Worm (Caenorhabditis elegans) whole organism, L4 larva: ENCODE results near the gene F31B9.4.

Experiments
- F44E2.7 ChIP-seq: fragments of 200-800 bp; sonication (Bioruptor generic); IDR thresholded peaks from 2 replicates; pipeline ENCODE4 v2.1.2; 2022; ENCODE audit warnings: missing genetic modification characterization, missing compliant biosample characterization
- R02D3.7 ChIP-seq: fragments of 150-350 bp; sonication (generic microtip); optimal IDR thresholded peaks from 3 replicates; lab custom pipeline; 2014; ENCODE audit warnings: missing biosample characterization, missing genetic modification characterization
- Y105C5A.15 ChIP-seq: fragments of 200-800 bp; sonication (Bioruptor generic); IDR thresholded peaks from 2 replicates; pipeline ENCODE4 v1.3.6; 2022; ENCODE audit warnings: missing genetic modification characterization, missing compliant biosample characterization
- Y5F2A.4 ChIP-seq: fragments of 200-800 bp; sonication (Bioruptor generic); optimal IDR thresholded peaks from 2 replicates; lab custom pipeline; 2018; ENCODE audit warnings: mild to moderate bottlenecking, missing genetic modification characterization, missing compliant biosample characterization
- ZK337.2 ChIP-seq: fragments of 200-800 bp; sonication (Bioruptor generic); IDR thresholded peaks from 2 replicates; pipeline ENCODE4 v1.3.6; 2022; ENCODE audit warnings: missing genetic modification reagents, missing genetic modification characterization, missing compliant biosample characterization
- ZK546.5 ChIP-seq, 2 experiments: sonication (generic microtip); optimal IDR thresholded peaks; 2 replicates each; lab custom pipeline; 2017; ENCODE audit warnings: missing biosample characterization in 2 of 2, missing genetic modification characterization in 2 of 2
- aha-1 ChIP-seq: fragments of 150-350 bp; peaks from one replicate; lab custom pipeline; 2014; ENCODE audit warnings: missing biosample characterization, missing genetic modification characterization
- ceh-20 ChIP-seq: fragments of 200-800 bp; sonication (Bioruptor generic); IDR thresholded peaks from 2 replicates; pipeline ENCODE4 v1.3.6; 2022; ENCODE audit warnings: missing genetic modification reagents, missing genetic modification characterization, missing compliant biosample characterization
- ceh-28 ChIP-seq: fragments of 150-350 bp; optimal IDR thresholded peaks from 2 replicates; lab custom pipeline; 2014; ENCODE audit warnings: missing biosample characterization, missing genetic modification reagents, missing genetic modification characterization
- daf-16 ChIP-seq, 3 experiments: sonication (generic microtip); optimal IDR thresholded peaks; 2 replicates each; lab custom pipeline; 2016 to 2017; ENCODE audit warnings: missing genetic modification characterization in 3 of 3, missing genetic modification reagents in 3 of 3, mild to moderate bottlenecking in 2 of 3, missing compliant biosample characterization in 2 of 3, missing biosample characterization in 1 of 3, moderate library complexity in 1 of 3
- daf-19 ChIP-seq: fragments of 200-800 bp; sonication (Bioruptor generic); conservative IDR thresholded peaks from 2 replicates; pipeline ENCODE4 v1.3.6; 2022; ENCODE audit warnings: missing genetic modification characterization, missing compliant biosample characterization
- daf-8 ChIP-seq: fragments of 200-800 bp; sonication (Bioruptor generic); IDR thresholded peaks from 2 replicates; pipeline ENCODE4 v1.3.6; 2022; ENCODE audit warnings: missing genetic modification characterization, missing compliant biosample characterization
- dmd-9 ChIP-seq: fragments of 200-800 bp; sonication (Bioruptor generic); IDR thresholded peaks from 2 replicates; pipeline ENCODE4 v1.3.6; 2022; ENCODE audit warnings: missing genetic modification reagents, missing genetic modification characterization, missing compliant biosample characterization
- dpl-1 ChIP-seq: fragments of 150-350 bp; optimal IDR thresholded peaks from 2 replicates; lab custom pipeline; 2014; ENCODE audit warnings: missing biosample characterization, missing genetic modification reagents, missing genetic modification characterization
- duxl-1 ChIP-seq: sonication (generic microtip); optimal IDR thresholded peaks from 2 replicates; lab custom pipeline; 2016; ENCODE audit warnings: mild to moderate bottlenecking, missing genetic modification characterization, moderate library complexity, missing compliant biosample characterization; ENCODE audit not compliant: poor library complexity
- gei-8 ChIP-seq: fragments of 200-800 bp; sonication (Bioruptor generic); optimal IDR thresholded peaks from 2 replicates; lab custom pipeline; 2018; ENCODE audit warnings: mild to moderate bottlenecking, missing genetic modification characterization, missing compliant biosample characterization
- hmg-1.1 ChIP-seq: fragments of 200-800 bp; sonication (Bioruptor generic); IDR thresholded peaks from 2 replicates; pipeline ENCODE4 v1.3.6; 2022; ENCODE audit warnings: missing genetic modification reagents, missing genetic modification characterization, missing compliant biosample characterization
- jun-1 ChIP-seq: fragments of 150-350 bp; optimal IDR thresholded peaks from 2 replicates; lab custom pipeline; 2014; ENCODE audit warnings: missing biosample characterization, missing genetic modification reagents, missing genetic modification characterization
- lim-7 ChIP-seq: fragments of 200-800 bp; sonication (Bioruptor generic); IDR thresholded peaks from 2 replicates; pipeline ENCODE4 v1.3.6; 2022; ENCODE audit warnings: missing genetic modification characterization, missing compliant biosample characterization
- lin-29 ChIP-seq: fragments of 200-800 bp; sonication (Bioruptor generic); IDR thresholded peaks from 2 replicates; pipeline ENCODE4 v1.3.6; 2022; ENCODE audit warnings: missing genetic modification reagents, missing genetic modification characterization, missing compliant biosample characterization
- lin-39 ChIP-seq: fragments of 150-350 bp; optimal IDR thresholded peaks from 2 replicates; lab custom pipeline; 2014; ENCODE audit warnings: missing biosample characterization, missing genetic modification reagents, missing genetic modification characterization
- lir-3 ChIP-seq: sonication (generic microtip); optimal IDR thresholded peaks from 2 replicates; lab custom pipeline; 2016; ENCODE audit warnings: mild to moderate bottlenecking, missing genetic modification characterization, missing compliant biosample characterization
- lsy-2 ChIP-seq, 2 experiments: fragments of 150-350 bp in 1 of 2; sonication (generic microtip) in 1 of 2; optimal IDR thresholded peaks; 2 replicates each; lab custom pipeline; 2014 to 2017; ENCODE audit warnings: missing biosample characterization in 2 of 2, missing genetic modification characterization in 2 of 2
- madf-5 ChIP-seq, 2 experiments: fragments of 200-800 bp; sonication (Bioruptor generic); IDR thresholded peaks; 2 replicates each; pipeline ENCODE4 v1.3.6; 2022; ENCODE audit warnings: missing compliant biosample characterization in 2 of 2, missing genetic modification characterization in 2 of 2
- madf-9 ChIP-seq: fragments of 200-800 bp; sonication (Bioruptor generic); conservative IDR thresholded peaks from 2 replicates; pipeline ENCODE4 v1.3.6; 2022; ENCODE audit warnings: missing genetic modification reagents, missing genetic modification characterization, missing compliant biosample characterization
- mdt-29 ChIP-seq: fragments of 200-800 bp; sonication (Bioruptor generic); IDR thresholded peaks from 2 replicates; pipeline ENCODE4 v1.3.6; 2022; ENCODE audit warnings: missing genetic modification reagents, missing genetic modification characterization, missing compliant biosample characterization
- nhr-42 ChIP-seq: fragments of 200-800 bp; sonication (Bioruptor generic); IDR thresholded peaks from 2 replicates; pipeline ENCODE4 v1.3.6; 2022; ENCODE audit warnings: missing genetic modification characterization, missing compliant biosample characterization
- nhr-6 ChIP-seq: fragments of 150-350 bp; optimal IDR thresholded peaks from 2 replicates; lab custom pipeline; 2014; ENCODE audit warnings: missing biosample characterization, missing genetic modification characterization
- nhr-76 ChIP-seq: fragments of 150-350 bp; optimal IDR thresholded peaks from 2 replicates; lab custom pipeline; 2014; ENCODE audit warnings: missing biosample characterization, missing genetic modification characterization
- php-3 ChIP-seq: fragments of 200-800 bp; sonication (Bioruptor generic); IDR thresholded peaks from 2 replicates; pipeline ENCODE4 v1.3.6; 2022; ENCODE audit warnings: missing genetic modification reagents, missing genetic modification characterization, missing compliant biosample characterization
- pqm-1 ChIP-seq: sonication (generic microtip); optimal IDR thresholded peaks from 2 replicates; lab custom pipeline; 2017; ENCODE audit warnings: missing biosample characterization, missing genetic modification characterization
- sdz-12 ChIP-seq: fragments of 200-800 bp; sonication (Bioruptor generic); optimal IDR thresholded peaks from 2 replicates; lab custom pipeline; 2018; ENCODE audit warnings: mild to moderate bottlenecking, missing genetic modification characterization, missing compliant biosample characterization
- set-16 ChIP-seq: fragments of 200-800 bp; sonication (Bioruptor generic); IDR thresholded peaks from 2 replicates; pipeline ENCODE4 v1.3.6; 2022; ENCODE audit warnings: missing genetic modification reagents, missing genetic modification characterization, missing compliant biosample characterization
- skn-1 ChIP-seq: fragments of 150-350 bp; optimal IDR thresholded peaks from 2 replicates; lab custom pipeline; 2014; ENCODE audit warnings: missing biosample characterization, missing genetic modification characterization
- snpc-1.2 ChIP-seq: fragments of 200-800 bp; sonication (Bioruptor generic); IDR thresholded peaks from 2 replicates; pipeline ENCODE4 v1.3.6; 2022; ENCODE audit warnings: missing genetic modification reagents, missing genetic modification characterization, missing compliant biosample characterization
- spr-3 ChIP-seq: fragments of 200-800 bp; sonication (Bioruptor generic); optimal IDR thresholded peaks from 2 replicates; lab custom pipeline; 2018; ENCODE audit warnings: mild to moderate bottlenecking, missing genetic modification characterization, missing compliant biosample characterization
- tag-97 ChIP-seq: fragments of 200-800 bp; sonication (Bioruptor generic); IDR thresholded peaks from 2 replicates; pipeline ENCODE4 v1.3.6; 2022; ENCODE audit warnings: missing genetic modification characterization, missing compliant biosample characterization
- unc-39 ChIP-seq: sonication (generic microtip); optimal IDR thresholded peaks from 2 replicates; lab custom pipeline; 2017; ENCODE audit warnings: missing biosample characterization, missing genetic modification characterization
- unc-62 ChIP-seq, 3 experiments: fragments of 150-350 bp in 1 of 3; sonication (generic microtip); optimal IDR thresholded peaks in 2 of 3; peaks in 1 of 3; 1 replicate in 1 of 3; 2 replicates in 2 of 3; lab custom pipeline; 2014 to 2017; ENCODE audit warnings: missing biosample characterization in 3 of 3, missing genetic modification characterization in 3 of 3, missing genetic modification reagents in 3 of 3, missing genotype in 1 of 3
- vab-7 ChIP-seq: fragments of 200-800 bp; sonication (Bioruptor generic); IDR thresholded peaks from 2 replicates; pipeline ENCODE4 v1.3.6; 2022; ENCODE audit warnings: missing genetic modification reagents, missing genetic modification characterization, missing compliant biosample characterization
- zfp-2 ChIP-seq: sonication (generic microtip); optimal IDR thresholded peaks from 2 replicates; lab custom pipeline; 2016; ENCODE audit warnings: mild to moderate bottlenecking, missing genetic modification characterization, missing compliant biosample characterization
- zfp-3 ChIP-seq: fragments of 200-800 bp; sonication (Bioruptor generic); conservative IDR thresholded peaks from 2 replicates; pipeline ENCODE4 v1.3.6; 2022; ENCODE audit warnings: missing genetic modification reagents, missing genetic modification characterization, missing compliant biosample characterization

F31B9.4 gene

DNA sequence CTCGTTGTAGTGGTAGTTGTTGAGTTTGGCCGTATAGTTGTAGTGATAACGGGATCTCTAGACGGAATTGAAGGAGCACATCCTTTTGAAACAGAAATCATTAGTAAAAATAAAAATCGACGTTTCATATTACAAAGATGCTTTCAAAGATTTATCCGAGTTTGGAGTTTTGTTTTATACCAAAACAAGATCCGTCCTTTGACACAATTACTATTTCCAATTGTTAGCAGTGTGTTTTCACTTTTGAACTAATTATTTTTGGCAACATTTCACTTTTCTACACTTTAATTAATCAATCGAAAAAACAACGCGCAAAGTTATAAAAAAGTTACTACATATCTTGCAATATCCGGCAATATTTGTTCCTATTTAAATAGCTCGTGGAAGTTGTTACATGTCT, at the start of gene F31B9.4, which contains the start of gene F31B9.2:
F31B9.4 (minus strand) TSS at position 101 of the 400 bp plus-strand sequence.
F31B9.2 (plus strand) TSS at position 368 of the 400 bp plus-strand sequence.
- TF ChIP-seq lim-7 (no peak), unc-39 (tag; lab: Kevin White, UChicago) (no peak), Y105C5A.15 (no peak), dmd-9 (no peak), ZK337.2 (no peak), nhr-6 (tag; lab: Kevin White, UChicago) (no peak), ZK546.5 (tag; optimal IDR thresholded peaks at IDR 0.05; lab: Kevin White, UChicago) (no peak), lin-29 (no peak), unc-62 (GFP tag; optimal IDR thresholded peaks at IDR 0.05 in 1 of 2; lab: Kevin White, UChicago) (no peak), unc-62 (tag; optimal IDR thresholded peaks at IDR 0.05; lab: Kevin White, UChicago) (no peak), hmg-1.1 (GFP tag; lab: Robert Waterston, UW) (no peak), skn-1 (no peak), R02D3.7 (no peak)

DNA sequence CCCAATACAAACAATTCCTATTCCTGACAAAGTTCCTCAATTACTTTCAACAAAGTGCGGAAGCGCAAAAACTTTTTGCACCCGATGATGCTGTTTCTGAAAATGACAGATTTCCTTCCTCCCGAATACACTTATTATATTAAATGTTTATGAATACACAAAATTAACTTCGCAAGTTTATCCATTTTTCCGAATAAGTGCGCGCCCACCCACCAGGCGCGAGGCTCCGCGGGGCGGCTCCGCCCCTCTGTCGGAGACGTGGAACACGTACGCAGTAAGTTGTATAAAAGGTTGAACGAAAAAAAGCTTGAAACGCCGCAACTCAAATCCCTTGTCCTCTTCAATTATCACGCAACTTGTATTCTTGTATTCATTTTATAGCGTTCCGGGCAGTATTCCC, 41.9 kb upstream of the F31B9.4 start, which contains the start of gene C09G1.5:
C09G1.5 (plus strand) TSS at position 301 of the 400 bp plus-strand sequence.
- TF ChIP-seq zfp-3 (GFP tag; lab: Robert Waterston, UW) (no peak), ZK337.2 (no peak), lin-39 (tag; lab: Kevin White, UChicago) (no peak), hmg-1.1 (GFP tag; lab: Robert Waterston, UW) (no peak), snpc-1.2 (GFP tag; lab: Robert Waterston, UW) (no peak), lsy-2 (tag; optimal IDR thresholded peaks at IDR 0.05; lab: Kevin White, UChicago) (no peak)

DNA sequence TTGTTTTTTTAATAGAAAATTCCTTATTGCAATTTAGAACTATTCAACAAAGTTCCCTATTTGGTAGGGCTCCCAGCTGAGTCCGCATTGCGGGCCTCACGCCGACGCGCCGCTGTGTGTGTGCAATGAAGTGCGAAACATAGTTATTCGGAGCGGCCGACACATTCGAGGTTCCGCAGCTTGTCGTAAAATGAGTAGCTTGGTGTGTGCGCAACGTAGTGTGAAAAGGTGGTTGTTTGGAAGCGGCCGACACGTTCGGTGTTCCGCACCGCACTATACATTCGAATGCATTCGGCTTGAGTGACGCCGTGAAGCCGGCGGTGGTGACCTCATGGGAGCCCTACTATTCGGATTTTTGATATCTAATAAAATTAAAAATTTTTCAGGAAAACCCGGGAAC, 36.7 kb upstream of the F31B9.4 start:
- TF ChIP-seq lin-29 (no peak), lir-3 (tag; lab: Kevin White, UChicago) (no peak), daf-8 (GFP tag; lab: Robert Waterston, UW) (no peak), skn-1 (no peak), jun-1 (tag; lab: Kevin White, UChicago) (no peak), nhr-42 (GFP tag; lab: Robert Waterston, UW) (no peak), php-3 (GFP tag; lab: Robert Waterston, UW) (no peak), F44E2.7 (GFP tag; lab: Robert Waterston, UW) (no peak), madf-9 (GFP tag; lab: Robert Waterston, UW) (no peak), gei-8 (GFP tag; lab: Kevin White, UChicago) (no peak), pqm-1 (no peak), zfp-2 (no peak), tag-97 (no peak), ceh-28 (no peak), daf-19 (GFP tag; lab: Robert Waterston, UW) (no peak)
- TF ChIP-seq, all 104 proteins: peak for 0

DNA sequence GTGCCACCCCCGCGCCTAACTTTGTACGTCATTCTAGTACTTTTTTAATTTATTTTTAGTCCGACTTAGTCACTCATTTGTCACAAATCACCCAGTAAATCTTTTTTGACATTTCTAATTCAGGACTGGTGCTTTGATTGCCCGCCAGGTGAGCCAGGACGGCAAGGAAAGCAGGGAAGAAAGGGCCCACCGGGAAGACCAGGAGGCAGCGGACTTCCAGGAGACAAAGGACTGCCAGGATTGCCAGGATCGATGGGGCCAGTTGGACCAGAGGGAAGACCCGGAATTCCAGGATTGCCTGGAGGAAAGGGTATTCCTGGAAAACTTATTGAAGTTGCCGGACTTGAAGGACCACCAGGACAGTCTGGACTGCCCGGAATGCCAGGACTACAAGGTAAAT, 36.2 kb upstream of the F31B9.4 start:
- TF ChIP-seq set-16 (peak; percentile 79), Y5F2A.4 (GFP tag; lab: Kevin White, UChicago) (no peak)

DNA sequence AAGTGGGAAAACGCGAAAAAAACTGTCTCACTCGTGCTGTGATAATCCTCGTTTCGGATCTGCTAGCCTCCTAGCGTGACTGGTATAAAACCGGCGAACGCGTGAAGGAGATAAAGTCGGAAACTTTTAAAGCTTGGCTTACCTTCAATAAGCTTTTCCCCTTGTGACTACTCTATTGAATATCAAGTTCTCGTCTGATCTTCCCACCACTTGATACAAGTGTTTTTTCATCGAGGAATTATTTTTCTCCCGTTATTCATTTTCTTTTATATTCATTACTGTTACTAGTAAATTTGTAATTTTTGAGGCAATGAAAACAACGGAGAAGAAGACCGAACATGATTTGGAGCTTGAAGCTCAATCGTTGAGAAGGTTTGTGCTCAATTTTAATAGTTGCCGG, 34.3 kb upstream of the F31B9.4 start, which contains the start of gene col-186:
col-186 (plus strand) TSS at position 301 of the 400 bp plus-strand sequence.
- TF ChIP-seq unc-62 (GFP tag; optimal IDR thresholded peaks at IDR 0.05 in 1 of 2; lab: Kevin White, UChicago), result peak in 1 of 2 experiments; percentile 86
- TF ChIP-seq unc-62 (tag; optimal IDR thresholded peaks at IDR 0.05; lab: Kevin White, UChicago), result no peak
- no peak for TF ChIP-seq nhr-42 (GFP tag; lab: Robert Waterston, UW)
- TF ChIP-seq, all 104 proteins: peak for 1

DNA sequence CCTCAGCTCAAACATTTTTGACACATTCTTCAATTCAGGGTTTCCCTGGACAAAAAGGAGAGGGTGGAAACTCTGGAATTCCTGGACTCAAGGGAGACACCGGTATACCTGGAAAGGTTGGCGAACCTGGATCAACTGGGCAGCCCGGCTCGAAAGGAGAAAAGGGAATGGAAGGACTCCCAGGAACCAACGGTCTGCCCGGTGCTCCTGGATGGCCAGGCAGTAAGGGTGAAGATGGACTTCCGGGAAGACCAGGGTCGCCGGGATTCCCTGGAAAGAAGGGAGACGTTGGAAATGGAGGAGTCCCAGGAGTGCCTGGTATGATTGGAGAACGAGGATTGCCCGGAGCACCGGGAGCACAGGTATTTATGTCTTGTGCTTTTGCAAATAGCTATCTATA, 28.9 kb upstream of the F31B9.4 start:
- TF ChIP-seq vab-7, result no peak
- TF ChIP-seq unc-39 (tag; lab: Kevin White, UChicago), result no peak
- TF ChIP-seq madf-5 (GFP tag; IDR thresholded peaks at IDR 0.05; lab: Robert Waterston, UW), result no peak
- no peak for TF ChIP-seq sdz-12
- TF ChIP-seq duxl-1 (tag; lab: Kevin White, UChicago), result no peak
- peak; percentile 51 for TF ChIP-seq aha-1 (tag; lab: Kevin White, UChicago)
- TF ChIP-seq ceh-20 (GFP tag; lab: Robert Waterston, UW), result no peak
- TF ChIP-seq dpl-1 (GFP tag; lab: Kevin White, UChicago), result no peak
- no peak for TF ChIP-seq daf-16 (GFP tag; optimal IDR thresholded peaks at IDR 0.05; lab: Kevin White, UChicago)
- TF ChIP-seq daf-16 (tag; optimal IDR thresholded peaks at IDR 0.05; lab: Kevin White, UChicago), result no peak
- no peak for TF ChIP-seq nhr-76
- TF ChIP-seq mdt-29 (GFP tag; lab: Robert Waterston, UW), result no peak
- TF ChIP-seq unc-62 (GFP tag; optimal IDR thresholded peaks at IDR 0.05 in 1 of 2; lab: Kevin White, UChicago), result no peak
- no peak for TF ChIP-seq unc-62 (tag; optimal IDR thresholded peaks at IDR 0.05; lab: Kevin White, UChicago)
- TF ChIP-seq spr-3 (GFP tag; lab: Kevin White, UChicago), result no peak
- no peak for TF ChIP-seq lir-3 (tag; lab: Kevin White, UChicago)
